Fruit fly (Drosophila melanogaster) whole organism, embryonic: ENCODE results near the gene IscU.
A peak's percentile ranks its signal among the peaks of the same experiment; 100 is the strongest.

Experiments
- Aef1 ChIP-seq: fragments of 200-800 bp; sonication (Bioruptor generic); IDR thresholded peaks from 3 replicates; pipeline ENCODE4 v1.3.6; 2022; ENCODE audit warnings: missing biosample characterization, missing genetic modification characterization
- Antp ChIP-seq: fragments of 200-800 bp; sonication (Bioruptor generic); optimal IDR thresholded peaks from 3 replicates; lab custom pipeline; 2016; ENCODE audit warnings: missing biosample characterization, missing genetic modification characterization
- Asciz ChIP-seq: fragments of 200-800 bp; sonication (Bioruptor generic); optimal IDR thresholded peaks from 2 replicates; lab custom pipeline; 2017; ENCODE audit warnings: missing biosample characterization, mild to moderate bottlenecking, missing genetic modification characterization, missing genetic modification reagents
- Atf3 ChIP-seq: fragments of 200-800 bp; sonication (Bioruptor generic); optimal IDR thresholded peaks from 3 replicates; lab custom pipeline; 2016; ENCODE audit warnings: missing biosample characterization, missing genetic modification characterization
- BEAF-32 ChIP-seq: fragments of 200-800 bp; sonication (Bioruptor generic); optimal IDR thresholded peaks from 3 replicates; lab custom pipeline; 2017; ENCODE audit warnings: missing biosample characterization, missing genetic modification characterization, mild to moderate bottlenecking, moderate library complexity, missing genetic modification reagents
- Blimp-1 ChIP-seq: fragments of 200-800 bp; sonication (Bioruptor generic); optimal IDR thresholded peaks from 3 replicates; lab custom pipeline; 2018; ENCODE audit warnings: missing biosample characterization, missing genetic modification characterization, mild to moderate bottlenecking, moderate library complexity, missing genetic modification reagents
- CG10321 ChIP-seq: fragments of 200-800 bp; sonication (Bioruptor generic); IDR thresholded peaks from 2 replicates; pipeline ENCODE4 v1.3.6; 2022; ENCODE audit warnings: missing biosample characterization, missing genetic modification characterization
- CG10366 ChIP-seq: fragments of 200-800 bp; sonication (Bioruptor generic); IDR thresholded peaks from 2 replicates; pipeline ENCODE4 v1.3.6; 2022; ENCODE audit warnings: missing biosample characterization, missing genetic modification characterization
- CG14860 ChIP-seq: fragments of 200-800 bp; sonication (Bioruptor generic); IDR thresholded peaks from 3 replicates; pipeline ENCODE4 v1.3.6; 2022; ENCODE audit warnings: missing biosample characterization, missing genetic modification characterization; ENCODE audit not compliant: partially characterized antibody
- CG1529 ChIP-seq: fragments of 200-800 bp; sonication (Bioruptor generic); optimal IDR thresholded peaks from 3 replicates; lab custom pipeline; 2018; ENCODE audit warnings: missing biosample characterization, missing genetic modification characterization
- CG17186 ChIP-seq: fragments of 200-800 bp; sonication (Bioruptor generic); optimal IDR thresholded peaks from 3 replicates; lab custom pipeline; 2017; ENCODE audit warnings: missing biosample characterization, missing genetic modification reagents, missing genetic modification characterization
- CG17328 ChIP-seq: fragments of 200-800 bp; sonication (Bioruptor generic); IDR thresholded peaks from 2 replicates; pipeline ENCODE4 v1.3.6; 2022; ENCODE audit warnings: missing biosample characterization, missing genetic modification characterization
- CG17612 ChIP-seq: fragments of 200-800 bp; sonication (Bioruptor generic); IDR thresholded peaks from 2 replicates; pipeline ENCODE4 v1.3.6; 2022; ENCODE audit warnings: missing biosample characterization, missing genetic modification characterization
- CG18011 ChIP-seq: fragments of 200-800 bp; sonication (Bioruptor generic); optimal IDR thresholded peaks from 2 replicates; lab custom pipeline; 2017; ENCODE audit warnings: missing biosample characterization, missing genetic modification characterization, mild to moderate bottlenecking, moderate library complexity, missing genotype
- CG18599 ChIP-seq: fragments of 200-800 bp; sonication (Bioruptor generic); optimal IDR thresholded peaks from 3 replicates; lab custom pipeline; 2017; ENCODE audit warnings: missing biosample characterization, missing genetic modification characterization, mild to moderate bottlenecking, moderate library complexity, missing genetic modification reagents
- CG2678 ChIP-seq: fragments of 200-800 bp; sonication (Bioruptor generic); optimal IDR thresholded peaks from 3 replicates; lab custom pipeline; 2019; ENCODE audit warnings: missing biosample characterization, mild to moderate bottlenecking, missing genetic modification characterization, moderate library complexity
- CG30431 ChIP-seq: fragments of 200-800 bp; sonication (Bioruptor generic); optimal IDR thresholded peaks from 2 replicates; lab custom pipeline; 2017; ENCODE audit warnings: missing biosample characterization, missing genetic modification characterization
- CG31441 ChIP-seq: fragments of 200-800 bp; sonication (Bioruptor generic); IDR thresholded peaks from 2 replicates; pipeline ENCODE4 v1.3.6; 2022; ENCODE audit warnings: missing biosample characterization, missing genetic modification characterization
- CG43689 ChIP-seq: fragments of 200-800 bp; sonication (Bioruptor generic); IDR thresholded peaks from 2 replicates; pipeline ENCODE4 v1.3.6; 2022; ENCODE audit warnings: missing biosample characterization, missing genetic modification characterization
- CG7357 ChIP-seq: fragments of 200-800 bp; sonication (Bioruptor generic); IDR thresholded peaks from 3 replicates; pipeline ENCODE4 v1.3.6; 2022; ENCODE audit warnings: missing biosample characterization, missing genetic modification characterization
- CG8924 ChIP-seq: fragments of 200-800 bp; optimal IDR thresholded peaks from 3 replicates; lab custom pipeline; 2019; ENCODE audit warnings: missing biosample characterization, mild to moderate bottlenecking, missing genetic modification characterization, moderate library complexity
- CG8944 ChIP-seq: fragments of 200-800 bp; sonication (Bioruptor generic); optimal IDR thresholded peaks from 3 replicates; lab custom pipeline; 2016; ENCODE audit warnings: missing biosample characterization, missing genetic modification characterization
- CG9797 ChIP-seq: fragments of 200-800 bp; sonication (Bioruptor generic); optimal IDR thresholded peaks from 3 replicates; lab custom pipeline; 2018; ENCODE audit warnings: missing biosample characterization, mild to moderate bottlenecking, missing genetic modification characterization
- CG9817 ChIP-seq: fragments of 200-800 bp; sonication (Bioruptor generic); optimal IDR thresholded peaks from 2 replicates; lab custom pipeline; 2018; ENCODE audit warnings: missing biosample characterization, mild to moderate bottlenecking, missing genetic modification characterization, moderate library complexity
- CTCF ChIP-seq: fragments of 200-800 bp; sonication (Bioruptor generic); optimal IDR thresholded peaks from 2 replicates; lab custom pipeline; 2017; ENCODE audit warnings: missing biosample characterization, mild to moderate bottlenecking, missing genetic modification characterization, moderate library complexity
- Dek ChIP-seq: fragments of 200-800 bp; sonication (Bioruptor generic); optimal IDR thresholded peaks from 3 replicates; lab custom pipeline; 2019; ENCODE audit warnings: missing biosample characterization, mild to moderate bottlenecking, missing genetic modification characterization, moderate library complexity
- Nf-YB ChIP-seq: fragments of 200-800 bp; sonication (Bioruptor generic); optimal IDR thresholded peaks from 3 replicates; lab custom pipeline; 2019; ENCODE audit warnings: missing biosample characterization, mild to moderate bottlenecking, missing genetic modification characterization, moderate library complexity
- PHDP ChIP-seq: fragments of 200-800 bp; sonication (Bioruptor generic); optimal IDR thresholded peaks from 3 replicates; lab custom pipeline; 2018; ENCODE audit warnings: missing biosample characterization, mild to moderate bottlenecking, missing genetic modification characterization, moderate library complexity
- Side ChIP-seq: fragments of 200-800 bp; sonication (Bioruptor generic); optimal IDR thresholded peaks from 2 replicates; lab custom pipeline; 2016; ENCODE audit warnings: missing biosample characterization, missing genetic modification characterization
- Six4 ChIP-seq: fragments of 200-800 bp; sonication (Bioruptor generic); optimal IDR thresholded peaks from 2 replicates; lab custom pipeline; 2016; ENCODE audit warnings: missing biosample characterization, missing genetic modification characterization
- Sox100B ChIP-seq: fragments of 200-800 bp; sonication (Bioruptor generic); optimal IDR thresholded peaks from 3 replicates; lab custom pipeline; 2018; ENCODE audit warnings: missing biosample characterization, mild to moderate bottlenecking, missing genetic modification characterization
- al ChIP-seq: fragments of 200-800 bp; sonication (Bioruptor generic); IDR thresholded peaks from 2 replicates; pipeline ENCODE4 v1.3.6; 2022; ENCODE audit warnings: missing biosample characterization, missing genetic modification characterization
- ap ChIP-seq: fragments of 200-800 bp; sonication (Bioruptor generic); IDR thresholded peaks from 2 replicates; pipeline ENCODE4 v1.3.6; 2022; ENCODE audit warnings: missing biosample characterization, missing genetic modification characterization
- ato ChIP-seq: fragments of 200-800 bp; sonication (Bioruptor generic); IDR thresholded peaks from 2 replicates; pipeline ENCODE4 v1.3.6; 2022; ENCODE audit warnings: missing biosample characterization, missing genetic modification characterization; ENCODE audit not compliant: partially characterized antibody
- az2 ChIP-seq: fragments of 200-800 bp; sonication (Bioruptor generic); optimal IDR thresholded peaks from 3 replicates; lab custom pipeline; 2016; ENCODE audit warnings: missing biosample characterization, missing genetic modification characterization
- bcd ChIP-seq: fragments of 200-800 bp; sonication (Bioruptor generic); optimal IDR thresholded peaks from 2 replicates; lab custom pipeline; 2017; ENCODE audit warnings: missing biosample characterization, mild to moderate bottlenecking, missing genetic modification characterization
- cas ChIP-seq: fragments of 200-800 bp; sonication (Bioruptor generic); IDR thresholded peaks from 2 replicates; pipeline ENCODE4 v1.3.6; 2022; ENCODE audit warnings: missing biosample characterization, missing genetic modification characterization
- cg ChIP-seq: fragments of 200-800 bp; sonication (Bioruptor generic); optimal IDR thresholded peaks from 3 replicates; lab custom pipeline; 2019; ENCODE audit warnings: missing biosample characterization, mild to moderate bottlenecking, missing genetic modification characterization, moderate library complexity
- croc ChIP-seq: fragments of 200-800 bp; sonication (Bioruptor generic); conservative IDR thresholded peaks from 3 replicates; pipeline ENCODE4 v1.3.6; 2022; ENCODE audit warnings: missing biosample characterization, missing genetic modification characterization
- eyg ChIP-seq: fragments of 200-800 bp; sonication (Bioruptor generic); optimal IDR thresholded peaks from 3 replicates; lab custom pipeline; 2016; ENCODE audit warnings: missing biosample characterization, missing genetic modification characterization
- gce ChIP-seq: fragments of 200-800 bp; sonication (Bioruptor generic); IDR thresholded peaks from 3 replicates; pipeline ENCODE4 v1.3.6; 2022; ENCODE audit warnings: missing biosample characterization, missing genetic modification characterization
- hbn ChIP-seq: fragments of 200-800 bp; sonication (Bioruptor generic); IDR thresholded peaks from 2 replicates; pipeline ENCODE4 v1.3.6; 2022; ENCODE audit warnings: missing biosample characterization, missing genetic modification characterization; ENCODE audit not compliant: partially characterized antibody
- jing ChIP-seq: fragments of 200-800 bp; sonication (Bioruptor generic); optimal IDR thresholded peaks from 2 replicates; lab custom pipeline; 2018; ENCODE audit warnings: missing biosample characterization, mild to moderate bottlenecking, missing genetic modification characterization
- lmd ChIP-seq: fragments of 200-800 bp; sonication (Bioruptor generic); IDR thresholded peaks from 2 replicates; pipeline ENCODE4 v1.3.6; 2022; ENCODE audit warnings: missing biosample characterization, missing genetic modification characterization
- slp2 ChIP-seq: fragments of 200-800 bp; sonication (Bioruptor generic); optimal IDR thresholded peaks from 2 replicates; lab custom pipeline; 2016; ENCODE audit warnings: missing biosample characterization, missing genetic modification characterization
- tna ChIP-seq: fragments of 200-800 bp; sonication (Bioruptor generic); IDR thresholded peaks from 2 replicates; pipeline ENCODE4 v1.3.6; 2022; ENCODE audit warnings: missing biosample characterization, missing genetic modification characterization; ENCODE audit not compliant: partially characterized antibody
- tup ChIP-seq: fragments of 200-800 bp; sonication (Bioruptor generic); optimal IDR thresholded peaks from 2 replicates; lab custom pipeline; 2016; ENCODE audit warnings: missing biosample characterization, mild to moderate bottlenecking, missing genetic modification characterization, moderate library complexity
- unc-4 ChIP-seq: fragments of 200-800 bp; sonication (Bioruptor generic); IDR thresholded peaks from 2 replicates; pipeline ENCODE4 v1.3.6; 2022; ENCODE audit warnings: missing biosample characterization, missing genetic modification characterization; ENCODE audit not compliant: partially characterized antibody
- vvl ChIP-seq: fragments of 200-800 bp; sonication (Bioruptor generic); IDR thresholded peaks from 2 replicates; pipeline ENCODE4 v1.3.6; 2022; ENCODE audit warnings: missing biosample characterization, missing genetic modification characterization

IscU gene

DNA sequence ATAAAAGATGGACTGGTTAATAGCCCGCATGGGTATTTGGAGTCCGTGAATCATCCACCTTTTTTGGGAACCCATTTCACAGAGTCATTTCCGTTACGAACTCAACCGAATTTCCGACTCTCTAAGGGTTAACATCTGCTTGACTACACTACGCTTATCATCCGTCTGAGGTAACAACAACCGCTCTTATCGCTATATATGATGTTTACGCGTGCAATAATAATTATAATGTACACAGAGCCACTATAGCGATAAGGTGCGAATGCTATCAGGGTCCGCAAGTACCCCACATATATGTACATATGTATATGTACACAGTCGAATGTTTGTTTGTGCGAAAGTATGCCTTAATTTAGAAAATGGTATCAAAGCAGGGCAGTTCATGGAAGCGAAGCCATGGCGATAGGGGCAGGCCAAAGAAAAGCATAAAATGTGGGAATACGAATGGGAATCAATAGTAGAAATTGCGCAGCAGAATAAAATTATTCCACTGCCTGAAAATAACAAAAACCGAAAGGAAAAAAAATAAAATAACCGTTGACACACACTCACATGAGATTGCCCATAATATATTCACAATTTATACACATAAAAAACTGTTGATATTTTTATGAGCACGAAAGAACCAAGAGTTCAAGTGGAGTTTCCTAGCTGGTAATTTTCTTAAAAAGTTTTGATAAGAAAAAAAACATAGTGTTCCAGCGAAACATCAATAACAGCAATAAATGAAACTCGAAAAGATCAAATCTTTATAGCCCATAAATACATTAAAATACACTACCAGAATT lies 13.4 kb downstream of the IscU start (continued):
- TF ChIP-seq Nf-YB (GFP tag; lab: Kevin White, UChicago) (peak; percentile 71), tna (no peak), Asciz (GFP tag; lab: Kevin White, UChicago) (peak; percentile 94), croc (GFP tag; lab: Robert Waterston, UW) (peak; percentile 22; the same call in 1 of the 3 replicates), CG8944 (GFP tag; lab: Kevin White, UChicago) (peak; percentile 55), CG9797 (GFP tag; lab: Kevin White, UChicago) (peak; percentile 2), unc-4 (GFP tag; lab: Robert Waterston, UW) (no peak), Antp (GFP tag; lab: Kevin White, UChicago) (no peak), bcd (GFP tag; lab: Kevin White, UChicago) (peak; percentile 64), al (GFP tag; lab: Robert Waterston, UW) (peak; percentile 65), CG18599 (GFP tag; lab: Kevin White, UChicago) (peak; percentile 91), CG31441 (GFP tag; lab: Robert Waterston, UW) (peak; percentile 14; the same call in 1 of the 2 replicates), Dek (tag; lab: Kevin White, UChicago) (peak; percentile 65), jing (GFP tag; lab: Kevin White, UChicago) (peak; percentile 15), CTCF (GFP tag; lab: Kevin White, UChicago) (peak; percentile 59), CG10321 (GFP tag; lab: Robert Waterston, UW) (peak; percentile 54; the same call in 1 of the 2 replicates), tup (GFP tag; lab: Kevin White, UChicago) (peak; percentile 89), ato (no peak), CG14860 (no peak), CG1529 (GFP tag; lab: Kevin White, UChicago) (peak; percentile 90), Side (GFP tag; lab: Kevin White, UChicago) (peak; percentile 85), CG9817 (tag; lab: Kevin White, UChicago) (peak; percentile 56), az2 (GFP tag; lab: Kevin White, UChicago) (peak; percentile 41), slp2 (GFP tag; lab: Kevin White, UChicago) (no peak), gce (GFP tag; lab: Robert Waterston, UW) (peak; percentile 84), Aef1 (GFP tag; lab: Robert Waterston, UW) (no peak), CG30431 (GFP tag; lab: Kevin White, UChicago) (no peak), hbn (no peak), lmd (GFP tag; lab: Robert Waterston, UW) (peak; percentile 64; the same call in 1 of the 2 replicates), Sox100B (GFP tag; lab: Kevin White, UChicago) (peak; percentile 75), CG2678 (tag; lab: Kevin White, UChicago) (peak; percentile 82), vvl (GFP tag; lab: Robert Waterston, UW) (peak; percentile 46), CG43689 (GFP tag; lab: Robert Waterston, UW) (no peak), Six4 (GFP tag; lab: Kevin White, UChicago) (peak; percentile 50), PHDP (tag; lab: Kevin White, UChicago) (peak; percentile 92), BEAF-32 (GFP tag; lab: Kevin White, UChicago) (no peak), Atf3 (peak; percentile 60), CG18011 (GFP tag; lab: Kevin White, UChicago) (peak; percentile 59), CG17328 (GFP tag; lab: Robert Waterston, UW) (peak; percentile 79), CG8924 (tag; lab: Kevin White, UChicago) (peak; percentile 67), cas (no peak), CG10366 (peak; percentile 53; the same call in 1 of the 2 replicates), eyg (GFP tag; lab: Kevin White, UChicago) (peak; percentile 61), CG17612 (GFP tag; lab: Robert Waterston, UW) (no peak; the same call in 1 of the 2 replicates), Blimp-1 (peak; percentile 82), cg (GFP tag; lab: Kevin White, UChicago) (peak; percentile 33), CG7357 (peak; percentile 53; the same call in 2 of the 3 replicates), CG17186 (GFP tag; lab: Kevin White, UChicago) (peak; percentile 67), ap (GFP tag; lab: Robert Waterston, UW) (peak; percentile 27; the same call in 1 of the 2 replicates)
